Fruit fly (Drosophila melanogaster) whole organism, embryonic: ENCODE measurements around the gene dlt.

Source experiments
- Ada2b ChIP-seq: fragments of 200-800 bp; sonication (Bioruptor generic); IDR thresholded peaks from 2 replicates; pipeline ENCODE4 v1.3.6; 2022; ENCODE audit warnings: missing biosample characterization, missing genetic modification characterization
- Adf1 ChIP-seq: fragments of 200-800 bp; sonication (Bioruptor generic); IDR thresholded peaks from 2 replicates; pipeline ENCODE4 v1.3.6; 2022; ENCODE audit warnings: missing biosample characterization, missing genetic modification characterization
- BEAF-32 ChIP-seq: fragments of 200-800 bp; sonication (Bioruptor generic); optimal IDR thresholded peaks from 3 replicates; lab custom pipeline; 2017; ENCODE audit warnings: missing biosample characterization, missing genetic modification characterization, mild to moderate bottlenecking, moderate library complexity, missing genetic modification reagents
- CG1024 ChIP-seq: fragments of 200-800 bp; sonication (Bioruptor generic); IDR thresholded peaks from 2 replicates; pipeline ENCODE4 v1.3.6; 2022; ENCODE audit warnings: missing biosample characterization, missing genetic modification characterization
- CG10462 ChIP-seq: fragments of 200-800 bp; sonication (Bioruptor generic); optimal IDR thresholded peaks from 2 replicates; lab custom pipeline; 2016; ENCODE audit warnings: missing biosample characterization, missing genetic modification characterization
- CG11085 ChIP-seq: fragments of 200-800 bp; sonication (Bioruptor generic); IDR thresholded peaks from 2 replicates; pipeline ENCODE4 v1.3.6; 2022; ENCODE audit warnings: missing biosample characterization, missing genetic modification characterization
- CG11504 ChIP-seq: fragments of 200-800 bp; sonication (Bioruptor generic); optimal IDR thresholded peaks from 3 replicates; lab custom pipeline; 2019; ENCODE audit warnings: missing biosample characterization, mild to moderate bottlenecking, missing genetic modification characterization, moderate library complexity
- CG13424 ChIP-seq: fragments of 200-800 bp; sonication (Bioruptor generic); optimal IDR thresholded peaks from 2 replicates; lab custom pipeline; 2019; ENCODE audit warnings: missing biosample characterization, mild to moderate bottlenecking, missing genetic modification characterization, moderate library complexity
- CG14441 ChIP-seq: fragments of 200-800 bp; sonication (Bioruptor generic); IDR thresholded peaks from 2 replicates; pipeline ENCODE4 v1.3.6; 2022; ENCODE audit warnings: missing biosample characterization, missing genetic modification characterization
- CG14667 ChIP-seq: fragments of 200-800 bp; sonication (Bioruptor generic); IDR thresholded peaks from 2 replicates; pipeline ENCODE4 v1.3.6; 2022; ENCODE audit warnings: missing biosample characterization, missing genetic modification characterization
- CG15269 ChIP-seq: fragments of 200-800 bp; sonication (Bioruptor generic); optimal IDR thresholded peaks from 2 replicates; lab custom pipeline; 2018; ENCODE audit warnings: missing biosample characterization, mild to moderate bottlenecking, missing genetic modification characterization, moderate library complexity
- CG1602 ChIP-seq: fragments of 200-800 bp; sonication (Bioruptor generic); optimal IDR thresholded peaks from 3 replicates; lab custom pipeline; 2016; ENCODE audit warnings: missing biosample characterization, missing genetic modification characterization
- CG17361 ChIP-seq: fragments of 200-800 bp; sonication (Bioruptor generic); IDR thresholded peaks from 3 replicates; pipeline ENCODE4 v1.3.6; 2022; ENCODE audit warnings: missing biosample characterization, missing genetic modification characterization
- CG2678 ChIP-seq: fragments of 200-800 bp; sonication (Bioruptor generic); optimal IDR thresholded peaks from 3 replicates; lab custom pipeline; 2019; ENCODE audit warnings: missing biosample characterization, mild to moderate bottlenecking, missing genetic modification characterization, moderate library complexity
- CG30403 ChIP-seq: fragments of 200-800 bp; sonication (Bioruptor generic); optimal IDR thresholded peaks from 3 replicates; lab custom pipeline; 2016; ENCODE audit warnings: missing biosample characterization, missing genetic modification characterization
- CG6689 ChIP-seq: fragments of 200-800 bp; sonication (Bioruptor generic); IDR thresholded peaks from 2 replicates; pipeline ENCODE4 v1.3.6; 2022; ENCODE audit warnings: missing biosample characterization, missing genetic modification characterization
- CG7556 ChIP-seq: fragments of 200-800 bp; sonication (Bioruptor generic); optimal IDR thresholded peaks from 2 replicates; lab custom pipeline; 2017; ENCODE audit warnings: missing biosample characterization, mild to moderate bottlenecking, missing genetic modification characterization
- CG7839 ChIP-seq: fragments of 200-800 bp; sonication (Bioruptor generic); optimal IDR thresholded peaks from 3 replicates; lab custom pipeline; 2018; ENCODE audit warnings: missing biosample characterization, mild to moderate bottlenecking, missing genetic modification characterization, moderate library complexity
- CG8089 ChIP-seq: fragments of 200-800 bp; sonication (Bioruptor generic); optimal IDR thresholded peaks from 3 replicates; lab custom pipeline; 2016; ENCODE audit warnings: missing biosample characterization, missing genetic modification characterization
- CTCF ChIP-seq: fragments of 200-800 bp; sonication (Bioruptor generic); optimal IDR thresholded peaks from 2 replicates; lab custom pipeline; 2017; ENCODE audit warnings: missing biosample characterization, mild to moderate bottlenecking, missing genetic modification characterization, moderate library complexity
- CoRest ChIP-seq: fragments of 200-800 bp; sonication (Bioruptor generic); optimal IDR thresholded peaks from 3 replicates; lab custom pipeline; 2018; ENCODE audit warnings: missing biosample characterization, mild to moderate bottlenecking, missing genetic modification characterization, moderate library complexity
- Dad ChIP-seq: fragments of 200-800 bp; sonication (Bioruptor generic); optimal IDR thresholded peaks from 3 replicates; lab custom pipeline; 2016; ENCODE audit warnings: missing biosample characterization, missing genetic modification characterization
- Fer2 ChIP-seq: fragments of 200-800 bp; sonication (Bioruptor generic); optimal IDR thresholded peaks from 2 replicates; lab custom pipeline; 2018; ENCODE audit warnings: missing biosample characterization, mild to moderate bottlenecking, missing genetic modification characterization, moderate library complexity
- Hr51 ChIP-seq, 2 experiments: fragments of 200-800 bp; sonication (Bioruptor generic); optimal IDR thresholded peaks; 2 replicates in 1 of 2; 3 replicates in 1 of 2; lab custom pipeline; 2016 to 2018; ENCODE audit warnings: missing biosample characterization in 2 of 2, missing genetic modification characterization in 2 of 2, mild to moderate bottlenecking in 1 of 2, moderate library complexity in 1 of 2
- Mrtf ChIP-seq: fragments of 200-800 bp; sonication (Bioruptor generic); IDR thresholded peaks from 3 replicates; pipeline ENCODE4 v1.3.6; 2022; ENCODE audit warnings: missing biosample characterization, missing genetic modification characterization
- NC2α ChIP-seq: fragments of 200-800 bp; sonication (Bioruptor generic); optimal IDR thresholded peaks from 2 replicates; lab custom pipeline; 2016; ENCODE audit warnings: missing biosample characterization, missing genetic modification characterization
- Ptx1 ChIP-seq: fragments of 200-800 bp; sonication (Bioruptor generic); IDR thresholded peaks from 2 replicates; pipeline ENCODE4 v1.3.6; 2022; ENCODE audit warnings: missing biosample characterization, missing genetic modification characterization
- Sox102F ChIP-seq: fragments of 200-800 bp; sonication (Bioruptor generic); optimal IDR thresholded peaks from 2 replicates; lab custom pipeline; 2018; ENCODE audit warnings: missing biosample characterization, mild to moderate bottlenecking, missing genetic modification characterization, moderate library complexity
- Sry-δ ChIP-seq: fragments of 200-800 bp; sonication (Bioruptor generic); optimal IDR thresholded peaks from 2 replicates; lab custom pipeline; 2016; ENCODE audit warnings: missing biosample characterization, missing genetic modification characterization
- Ssrp ChIP-seq: fragments of 200-800 bp; sonication (Bioruptor generic); optimal IDR thresholded peaks from 2 replicates; lab custom pipeline; 2018; ENCODE audit warnings: missing biosample characterization, mild to moderate bottlenecking, missing genetic modification characterization, moderate library complexity
- ase ChIP-seq: fragments of 200-800 bp; sonication (Bioruptor generic); IDR thresholded peaks from 3 replicates; pipeline ENCODE4 v1.3.6; 2022; ENCODE audit warnings: missing biosample characterization, missing genetic modification characterization
- cg ChIP-seq: fragments of 200-800 bp; sonication (Bioruptor generic); optimal IDR thresholded peaks from 3 replicates; lab custom pipeline; 2019; ENCODE audit warnings: missing biosample characterization, mild to moderate bottlenecking, missing genetic modification characterization, moderate library complexity
- chif ChIP-seq, 2 experiments: fragments of 200-800 bp; sonication (Bioruptor generic); optimal IDR thresholded peaks; 3 replicates each; lab custom pipeline; 2016; ENCODE audit warnings: missing biosample characterization in 2 of 2, missing genetic modification characterization in 2 of 2
- croc ChIP-seq: fragments of 200-800 bp; sonication (Bioruptor generic); conservative IDR thresholded peaks from 3 replicates; pipeline ENCODE4 v1.3.6; 2022; ENCODE audit warnings: missing biosample characterization, missing genetic modification characterization
- dmrt99B ChIP-seq: fragments of 200-800 bp; sonication (Bioruptor generic); optimal IDR thresholded peaks from 2 replicates; lab custom pipeline; 2018; ENCODE audit warnings: missing biosample characterization, mild to moderate bottlenecking, missing genetic modification characterization, moderate library complexity
- dpn ChIP-seq, 2 experiments: fragments of 200-800 bp; sonication (Bioruptor generic); optimal IDR thresholded peaks; 3 replicates each; lab custom pipeline; 2016; ENCODE audit warnings: missing biosample characterization in 2 of 2, missing genetic modification characterization in 2 of 2
- esg ChIP-seq: fragments of 200-800 bp; sonication (Bioruptor generic); conservative IDR thresholded peaks from 2 replicates; pipeline ENCODE4 v1.3.6; 2022; ENCODE audit warnings: missing biosample characterization, missing genetic modification characterization
- gem ChIP-seq: fragments of 200-800 bp; sonication (Bioruptor generic); optimal IDR thresholded peaks from 2 replicates; lab custom pipeline; 2019; ENCODE audit warnings: missing biosample characterization, mild to moderate bottlenecking, missing genetic modification characterization, moderate library complexity
- grn ChIP-seq: fragments of 200-800 bp; sonication (Bioruptor generic); optimal IDR thresholded peaks from 3 replicates; lab custom pipeline; 2017; ENCODE audit warnings: missing biosample characterization, missing genetic modification characterization
- hb ChIP-seq: fragments of 200-800 bp; sonication (Bioruptor generic); IDR thresholded peaks from 3 replicates; pipeline ENCODE4 v1.3.6; 2022; ENCODE audit warnings: missing biosample characterization, missing genetic modification characterization; ENCODE audit not compliant: partially characterized antibody
- jigr1 ChIP-seq: fragments of 200-800 bp; sonication (Bioruptor generic); IDR thresholded peaks from 3 replicates; pipeline ENCODE4 v1.3.6; 2022; ENCODE audit warnings: missing biosample characterization, missing genetic modification characterization
- lmd ChIP-seq: fragments of 200-800 bp; sonication (Bioruptor generic); IDR thresholded peaks from 2 replicates; pipeline ENCODE4 v1.3.6; 2022; ENCODE audit warnings: missing biosample characterization, missing genetic modification characterization
- phol ChIP-seq: fragments of 200-800 bp; sonication (Bioruptor generic); optimal IDR thresholded peaks from 3 replicates; lab custom pipeline; 2018; ENCODE audit warnings: missing biosample characterization, mild to moderate bottlenecking, missing genetic modification characterization, moderate library complexity
- pum ChIP-seq: fragments of 200-800 bp; sonication (Bioruptor generic); optimal IDR thresholded peaks from 2 replicates; lab custom pipeline; 2016; ENCODE audit warnings: missing biosample characterization, missing genetic modification characterization
- pzg ChIP-seq: fragments of 200-800 bp; sonication (Bioruptor generic); optimal IDR thresholded peaks from 3 replicates; lab custom pipeline; 2018; ENCODE audit warnings: missing biosample characterization, mild to moderate bottlenecking, missing genetic modification characterization, moderate library complexity
- sisA ChIP-seq: fragments of 200-800 bp; sonication (Bioruptor generic); IDR thresholded peaks from 2 replicates; pipeline ENCODE4 v1.3.6; 2022; ENCODE audit warnings: missing biosample characterization, missing genetic modification characterization
- ssp ChIP-seq: fragments of 200-800 bp; sonication (Bioruptor generic); IDR thresholded peaks from 2 replicates; pipeline ENCODE4 v1.3.6; 2022; ENCODE audit warnings: missing biosample characterization, missing genetic modification characterization
- ttk ChIP-seq: fragments of 200-800 bp; sonication (Bioruptor generic); IDR thresholded peaks from 2 replicates; pipeline ENCODE4 v2.1.2; 2022; ENCODE audit warnings: missing biosample characterization, missing genetic modification characterization
- yki ChIP-seq: fragments of >200 bp; optimal IDR thresholded peaks from 3 replicates; lab custom pipeline; 2018

dlt gene

DNA sequence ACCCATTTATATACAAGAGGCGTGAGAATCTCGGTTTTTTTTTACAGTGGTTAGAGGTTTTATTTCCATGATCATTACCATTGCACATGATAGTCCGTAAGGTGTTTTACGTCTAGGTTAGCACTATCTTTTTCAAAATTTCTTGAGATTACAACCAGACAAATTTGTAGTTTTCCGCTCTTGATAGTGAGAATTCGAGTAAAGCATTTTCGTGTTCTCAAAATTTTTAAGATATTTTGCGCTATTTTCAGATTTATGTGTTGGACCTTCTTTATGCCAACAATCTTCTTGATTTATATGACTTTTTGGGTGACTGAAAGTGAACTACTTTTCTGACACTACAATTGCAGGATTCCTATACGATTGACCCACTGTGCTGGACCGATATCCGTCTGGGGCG, 54.0 kb downstream of the dlt start (continued):
- TF ChIP-seq CG14441 (peak; percentile 14; the same call in 1 of the 2 replicates), CG1602 (GFP tag; lab: Kevin White, UChicago) (peak; percentile 7), pzg (GFP tag; lab: Kevin White, UChicago) (no peak), ttk (GFP tag; lab: Robert Waterston, UW) (0 out of 2 replicates have a peak, but pooled peaks have one; percentile 11), dpn (GFP tag; optimal IDR thresholded peaks at IDR 0.05; lab: Kevin White, UChicago) (peak in 1 of 2 experiments; percentile 20), CoRest (tag; lab: Kevin White, UChicago) (peak; percentile 35), Adf1 (no peak), Ptx1 (peak; percentile 34; the same call in 1 of the 2 replicates), CG1024 (GFP tag; lab: Robert Waterston, UW) (no peak), BEAF-32 (no peak), gem (tag; lab: Kevin White, UChicago) (peak; percentile 47), Hr51 (GFP tag; optimal IDR thresholded peaks at IDR 0.05; lab: Kevin White, UChicago) (peak in 1 of 2 experiments; percentile 64), sisA (GFP tag; lab: Robert Waterston, UW) (0 out of 2 replicates have a peak, but pooled peaks have one; percentile 15), CG11504 (peak; percentile 56), dmrt99B (tag; lab: Kevin White, UChicago) (peak; percentile 53), CG17361 (GFP tag; lab: Robert Waterston, UW) (peak; percentile 33; the same call in 1 of the 3 replicates), Fer2 (tag; lab: Kevin White, UChicago) (no peak), hb (GFP tag; lab: Robert Waterston, UW) (0 out of 3 replicates have a peak, but pooled peaks have one; percentile 50), ase (GFP tag; lab: Robert Waterston, UW) (0 out of 3 replicates have a peak, but pooled peaks have one; percentile 30), CG15269 (tag; lab: Kevin White, UChicago) (peak; percentile 13), Ssrp (tag; lab: Kevin White, UChicago) (peak; percentile 7), CG2678 (peak; percentile 13), CG30403 (GFP tag; lab: Kevin White, UChicago) (peak; percentile 45), Mrtf (0 out of 3 replicates have a peak, but pooled peaks have one; percentile 15), Sox102F (peak; percentile 36), CG7839 (tag; lab: Kevin White, UChicago) (peak; percentile 13), Ada2b (GFP tag; lab: Robert Waterston, UW) (0 out of 2 replicates have a peak, but pooled peaks have one; percentile 6), esg (GFP tag; lab: Robert Waterston, UW) (0 out of 2 replicates have a peak, but pooled peaks have one; percentile 13), phol (peak; percentile 24)

dm6 chr3L:1740129-1740975, 54.8 kb downstream of the dlt start:
- TF ChIP-seq CG8089 (GFP tag; lab: Kevin White, UChicago) = peak; percentile 17
- no peak for TF ChIP-seq CG1024 (GFP tag; lab: Robert Waterston, UW)
- TF ChIP-seq chif (GFP tag; optimal IDR thresholded peaks at IDR 0.05; lab: Kevin White, UChicago) = peak; percentile 44 to 61
- peak; percentile 61 for TF ChIP-seq ssp
- no peak for TF ChIP-seq yki (lab: Kevin White, UChicago)
- no peak for TF ChIP-seq Sry-δ (GFP tag; lab: Kevin White, UChicago)
- peak; percentile 43; the same call in 1 of the 2 replicates for TF ChIP-seq CG14667 (GFP tag; lab: Robert Waterston, UW)
- TF ChIP-seq CG1602 (GFP tag; lab: Kevin White, UChicago) = peak; percentile 44
- no peak for TF ChIP-seq grn (GFP tag; lab: Kevin White, UChicago)
- peak; percentile 84 for TF ChIP-seq lmd (GFP tag; lab: Robert Waterston, UW)
- no peak for TF ChIP-seq CTCF
- TF ChIP-seq CG6689 (GFP tag; lab: Robert Waterston, UW) = peak; percentile 74
- TF ChIP-seq CG11085 (GFP tag; lab: Robert Waterston, UW) = peak; percentile 67; the same call in 1 of the 2 replicates
- TF ChIP-seq jigr1 (GFP tag; lab: Robert Waterston, UW) = peak; percentile 47; the same call in 2 of the 3 replicates
- peak; percentile 7 for TF ChIP-seq CG7556 (GFP tag; lab: Kevin White, UChicago)
- TF ChIP-seq cg (GFP tag; lab: Kevin White, UChicago) = no peak
- no peak; the same call in 2 of the 3 replicates for TF ChIP-seq croc (GFP tag; lab: Robert Waterston, UW)
- TF ChIP-seq pum (GFP tag; lab: Kevin White, UChicago) = peak; percentile 19
- no peak for TF ChIP-seq Dad
- TF ChIP-seq CG13424 (tag; lab: Kevin White, UChicago) = peak; percentile 76
- TF ChIP-seq NC2α (GFP tag; lab: Kevin White, UChicago) = no peak
- TF ChIP-seq Adf1 = no peak
- TF ChIP-seq CG10462 (GFP tag; lab: Kevin White, UChicago) = peak; percentile 0
